Worm (Caenorhabditis elegans) whole organism, L3 larva: ENCODE data around the gene fbxb-29.
"Not testable (repeated sequence)": the region's sequence is repeated elsewhere in the genome, so short reads cannot be mapped to it uniquely, and the experiment has no call there.

Experiments
- ZK546.5 ChIP-seq: sonication (generic microtip); optimal IDR thresholded peaks from 2 replicates; lab custom pipeline; 2017; ENCODE audit warnings: missing biosample characterization, missing genetic modification characterization
- aly-2 ChIP-seq: fragments of 150-350 bp; optimal IDR thresholded peaks from 2 replicates; lab custom pipeline; 2014; ENCODE audit warnings: missing biosample characterization, missing genetic modification characterization
- ama-1 ChIP-seq: fragments of 150-350 bp; optimal IDR thresholded peaks from 2 replicates; lab custom pipeline; 2018
- ceh-28 ChIP-seq: fragments of 150-350 bp; optimal IDR thresholded peaks from 2 replicates; lab custom pipeline; 2014; ENCODE audit warnings: missing biosample characterization, missing genetic modification reagents, missing genetic modification characterization
- ceh-82 ChIP-seq: fragments of 150-350 bp; optimal IDR thresholded peaks from 2 replicates; lab custom pipeline; 2014; ENCODE audit warnings: missing biosample characterization, missing genetic modification characterization
- egl-27 ChIP-seq: sonication (generic microtip); optimal IDR thresholded peaks from 4 replicates; lab custom pipeline; 2017; ENCODE audit warnings: missing biosample characterization, missing genetic modification reagents, missing genetic modification characterization
- elt-1 ChIP-seq: fragments of 150-350 bp; optimal IDR thresholded peaks from 2 replicates; lab custom pipeline; 2014; ENCODE audit warnings: missing biosample characterization, missing genetic modification characterization
- elt-2 ChIP-seq: sonication (generic microtip); optimal IDR thresholded peaks from 2 replicates; lab custom pipeline; 2016; ENCODE audit warnings: missing genetic modification reagents, mild to moderate bottlenecking, missing genetic modification characterization, missing compliant biosample characterization
- eor-1 ChIP-seq, 2 experiments: fragments of 150-350 bp; optimal IDR thresholded peaks; 2 replicates each; lab custom pipeline; 2014 to 2018; ENCODE audit warnings: missing biosample characterization in 2 of 2, missing genetic modification characterization in 2 of 2
- fkh-10 ChIP-seq: sonication (generic microtip); optimal IDR thresholded peaks from 2 replicates; lab custom pipeline; 2017; ENCODE audit warnings: missing biosample characterization, missing genetic modification reagents, missing genetic modification characterization
- fkh-2 ChIP-seq: fragments of 150-350 bp; optimal IDR thresholded peaks from 2 replicates; lab custom pipeline; 2014; ENCODE audit warnings: missing biosample characterization, missing genetic modification reagents, missing genetic modification characterization
- hmg-11 ChIP-seq: sonication (generic microtip); optimal IDR thresholded peaks from 2 replicates; lab custom pipeline; 2016; ENCODE audit warnings: missing genetic modification characterization, missing compliant biosample characterization
- jun-1 ChIP-seq: fragments of 150-350 bp; optimal IDR thresholded peaks from 2 replicates; lab custom pipeline; 2014; ENCODE audit warnings: missing biosample characterization, missing genetic modification reagents, missing genetic modification characterization
- lin-39 ChIP-seq: fragments of 150-350 bp; optimal IDR thresholded peaks from 2 replicates; lab custom pipeline; 2018; ENCODE audit warnings: missing biosample characterization, missing genetic modification reagents, missing genetic modification characterization
- lsy-12 ChIP-seq: sonication (generic microtip); optimal IDR thresholded peaks from 2 replicates; lab custom pipeline; 2016; ENCODE audit warnings: mild to moderate bottlenecking, missing genetic modification characterization, missing compliant biosample characterization
- mdl-1 ChIP-seq: fragments of 150-350 bp; optimal IDR thresholded peaks from 2 replicates; lab custom pipeline; 2014; ENCODE audit warnings: missing biosample characterization, missing genetic modification characterization
- nfya-1 ChIP-seq: sonication (generic microtip); optimal IDR thresholded peaks from 2 replicates; lab custom pipeline; 2017; ENCODE audit warnings: missing genetic modification characterization, mild to moderate bottlenecking, missing compliant biosample characterization, antibody characterized with exemption, moderate library complexity; ENCODE audit not compliant: insufficient read depth
- nhr-12 ChIP-seq: fragments of 150-350 bp; optimal IDR thresholded peaks from 2 replicates; lab custom pipeline; 2014; ENCODE audit warnings: missing biosample characterization, missing genetic modification characterization
- nhr-23 ChIP-seq: fragments of 150-350 bp; optimal IDR thresholded peaks from 2 replicates; lab custom pipeline; 2014; ENCODE audit warnings: missing biosample characterization, missing genetic modification reagents, missing genetic modification characterization
- nhr-237 ChIP-seq: fragments of 150-350 bp; optimal IDR thresholded peaks from 2 replicates; lab custom pipeline; 2014; ENCODE audit warnings: missing biosample characterization, missing genetic modification characterization
- nhr-25 ChIP-seq: sonication (generic microtip); optimal IDR thresholded peaks from 2 replicates; lab custom pipeline; 2017; ENCODE audit warnings: missing biosample characterization, missing genetic modification characterization
- nhr-28 ChIP-seq: fragments of 150-350 bp; optimal IDR thresholded peaks from 2 replicates; lab custom pipeline; 2014; ENCODE audit warnings: missing biosample characterization, missing genetic modification characterization
- nhr-43 ChIP-seq: sonication (generic microtip); optimal IDR thresholded peaks from 2 replicates; lab custom pipeline; 2016; ENCODE audit warnings: mild to moderate bottlenecking, missing genetic modification characterization, missing compliant biosample characterization; ENCODE audit not compliant: poor library complexity, severe bottlenecking
- nhr-67 ChIP-seq: fragments of 150-350 bp; optimal IDR thresholded peaks from 2 replicates; lab custom pipeline; 2014; ENCODE audit warnings: missing biosample characterization, missing genetic modification characterization
- nhr-76 ChIP-seq: fragments of 150-350 bp; sonication (generic microtip); optimal IDR thresholded peaks from 5 replicates; lab custom pipeline; 2014; ENCODE audit warnings: missing biosample characterization, missing genetic modification characterization
- pha-4 ChIP-seq: fragments of 150-350 bp; optimal IDR thresholded peaks from 2 replicates; lab custom pipeline; 2014; ENCODE audit warnings: missing biosample characterization, missing genetic modification reagents, missing genetic modification characterization
- pqm-1 ChIP-seq: fragments of 150-350 bp; optimal IDR thresholded peaks from 2 replicates; lab custom pipeline; 2017; ENCODE audit warnings: missing biosample characterization, missing genetic modification characterization, inconsistent platforms
- sea-2 ChIP-seq: fragments of 150-350 bp; sonication (generic microtip); optimal IDR thresholded peaks from 4 replicates; lab custom pipeline; 2014; ENCODE audit warnings: missing biosample characterization, missing genetic modification reagents, missing genetic modification characterization
- skn-1 ChIP-seq: fragments of 150-350 bp; optimal IDR thresholded peaks from 2 replicates; lab custom pipeline; 2014; ENCODE audit warnings: missing biosample characterization, missing genetic modification characterization
- snpc-4 ChIP-seq: fragments of 150-350 bp; optimal IDR thresholded peaks from 2 replicates; lab custom pipeline; 2014; ENCODE audit warnings: missing biosample characterization, missing genetic modification characterization
- tbx-2 ChIP-seq: sonication (generic microtip); optimal IDR thresholded peaks from 2 replicates; lab custom pipeline; 2016; ENCODE audit warnings: mild to moderate bottlenecking, missing genetic modification characterization, missing compliant biosample characterization
- unc-39 ChIP-seq: sonication (generic microtip); optimal IDR thresholded peaks from 4 replicates; lab custom pipeline; 2017; ENCODE audit warnings: missing biosample characterization, missing genetic modification characterization
- unc-62 ChIP-seq: fragments of 150-350 bp; sonication (generic microtip); optimal IDR thresholded peaks from 4 replicates; lab custom pipeline; 2014; ENCODE audit warnings: missing biosample characterization, missing genetic modification reagents, missing genetic modification characterization
- zag-1 ChIP-seq: fragments of 150-350 bp; optimal IDR thresholded peaks from 2 replicates; lab custom pipeline; 2014; ENCODE audit warnings: missing biosample characterization, missing genetic modification characterization
- ztf-4 ChIP-seq: fragments of 150-350 bp; optimal IDR thresholded peaks from 2 replicates; lab custom pipeline; 2014; ENCODE audit warnings: missing biosample characterization, missing genetic modification characterization

The fbxb-29 gene

ce11 chrII:1040464-1040863 is 41.1 kb upstream of the fbxb-29 start, which contains the start of gene fbxb-39:
fbxb-39 (minus strand) TSS chrII:1040564.
- TF ChIP-seq lin-39 (tag; lab: Kevin White, UChicago) (no peak), ceh-82 (tag; lab: Kevin White, UChicago) (no peak), zag-1 (tag; lab: Kevin White, UChicago) (no peak), nhr-43 (tag; lab: Kevin White, UChicago) (no peak), pqm-1 (no peak), egl-27 (tag; lab: Kevin White, UChicago) (no peak), jun-1 (tag; lab: Kevin White, UChicago) (no peak), hmg-11 (tag; lab: Kevin White, UChicago) (no peak)

- TF ChIP-seq ZK546.5 (tag; lab: Kevin White, UChicago) (no peak), fkh-2 (tag; lab: Kevin White, UChicago) (no peak), nhr-25 (tag; lab: Kevin White, UChicago) (no peak), nhr-43 (tag; lab: Kevin White, UChicago) (no peak), unc-62 (GFP tag; lab: Kevin White, UChicago) (no peak), nfya-1 (tag; lab: Kevin White, UChicago) (no peak), eor-1 (tag; optimal IDR thresholded peaks at IDR 0.05; lab: Kevin White, UChicago) (no peak), elt-2 (peak; percentile 71), tbx-2 (tag; lab: Kevin White, UChicago) (no peak), snpc-4 (tag; lab: Kevin White, UChicago) (no peak), pha-4 (peak; percentile 24)
Observed at ce11 chrII:1028602-1029001, 29.2 kb upstream of the fbxb-29 start, which contains the start of gene math-34. math-34 (plus strand) TSS chrII:1028972.

- TF ChIP-seq nhr-237 (tag; lab: Kevin White, UChicago) (no peak), jun-1 (tag; lab: Kevin White, UChicago) (no peak), ama-1 (lab: Kevin White, UChicago) (no peak), lsy-12 (no peak), elt-1 (tag; lab: Kevin White, UChicago) (no peak), nhr-28 (no peak), nhr-12 (tag; lab: Kevin White, UChicago) (no peak), eor-1 (tag; optimal IDR thresholded peaks at IDR 0.05; lab: Kevin White, UChicago) (no peak)
Observed at ce11 chrII:1026670-1027069, 27.3 kb upstream of the fbxb-29 start, which contains the start of gene M01D1.12. M01D1.12 (plus strand) TSS chrII:1026970.

ce11 chrII:1024684-1025083 is 25.3 kb upstream of the fbxb-29 start, which contains the start of gene btb-11:
btb-11 (minus strand) TSS chrII:1024784.
- TF ChIP-seq nhr-23 (tag; lab: Kevin White, UChicago); fkh-10; nhr-237 (tag; lab: Kevin White, UChicago): not testable (repeated sequence)

ce11 chrII:1006375-1006774 is 7.0 kb upstream of the fbxb-29 start, which contains the start of gene F45D11.14:
F45D11.14 (minus strand) TSS chrII:1006475.
- TF ChIP-seq unc-39, nhr-25, lin-39 (tag; lab: Kevin White, UChicago): not testable (repeated sequence)

- no peak for TF ChIP-seq ztf-4 (tag; lab: Kevin White, UChicago)
- no peak for TF ChIP-seq nhr-43 (tag; lab: Kevin White, UChicago)
- no peak for TF ChIP-seq aly-2
- no peak for TF ChIP-seq skn-1 (tag; lab: Kevin White, UChicago)
- no peak for TF ChIP-seq nhr-12 (tag; lab: Kevin White, UChicago)
- no peak for TF ChIP-seq fkh-10
- TF ChIP-seq snpc-4 (tag; lab: Kevin White, UChicago) = no peak
- no peak for TF ChIP-seq hmg-11 (tag; lab: Kevin White, UChicago)
- TF ChIP-seq elt-2 = no peak
- TF ChIP-seq pqm-1 = no peak
- no peak for TF ChIP-seq nhr-76 (tag; lab: Kevin White, UChicago)
- TF ChIP-seq ceh-28 (tag; lab: Kevin White, UChicago) = no peak
- TF ChIP-seq sea-2 (GFP tag; lab: Kevin White, UChicago) = no peak
- no peak for TF ChIP-seq mdl-1 (tag; lab: Kevin White, UChicago)
- TF ChIP-seq nhr-67 (tag; lab: Kevin White, UChicago) = no peak
Observed at ce11 chrII:1001351-1001750, 2.0 kb upstream of the fbxb-29 start, which contains the start of the genes fbxb-30 and F45D11.5. fbxb-30 (minus strand) TSS chrII:1001451. F45D11.5 (plus strand) TSS chrII:1001702.
